Fruit fly (Drosophila melanogaster) whole organism, embryonic: Measurements from ENCODE around the gene CG33986.

Experiments
- Blimp-1 ChIP-seq: fragments of 200-800 bp; sonication (Bioruptor generic); optimal IDR thresholded peaks from 3 replicates; lab custom pipeline; 2018; ENCODE audit warnings: missing biosample characterization, missing genetic modification characterization, mild to moderate bottlenecking, moderate library complexity, missing genetic modification reagents
- Bteb2 ChIP-seq: fragments of 200-800 bp; sonication (Bioruptor generic); optimal IDR thresholded peaks from 2 replicates; lab custom pipeline; 2016; ENCODE audit warnings: missing biosample characterization, missing genetic modification characterization
- CG10147 ChIP-seq: fragments of 200-800 bp; sonication (Bioruptor generic); optimal IDR thresholded peaks from 2 replicates; lab custom pipeline; 2019; ENCODE audit warnings: missing biosample characterization, mild to moderate bottlenecking, missing genetic modification characterization, moderate library complexity
- CG10267 ChIP-seq: fragments of 200-800 bp; sonication (Bioruptor generic); optimal IDR thresholded peaks from 2 replicates; lab custom pipeline; 2018; ENCODE audit warnings: missing biosample characterization, mild to moderate bottlenecking, missing genetic modification characterization, moderate library complexity
- CG11456 ChIP-seq: fragments of 200-800 bp; sonication (Bioruptor generic); IDR thresholded peaks from 3 replicates; pipeline ENCODE4 v1.3.6; 2022; ENCODE audit warnings: missing biosample characterization, missing genetic modification characterization
- CG12071 ChIP-seq: fragments of 200-800 bp; sonication (Bioruptor generic); optimal IDR thresholded peaks from 3 replicates; lab custom pipeline; 2018; ENCODE audit warnings: missing biosample characterization, mild to moderate bottlenecking, missing genetic modification characterization
- CG12104 ChIP-seq: fragments of 200-800 bp; sonication (Bioruptor generic); optimal IDR thresholded peaks from 3 replicates; lab custom pipeline; 2016; ENCODE audit warnings: missing biosample characterization, missing genetic modification characterization
- CG12744 ChIP-seq: fragments of 200-800 bp; sonication (Bioruptor generic); optimal IDR thresholded peaks from 2 replicates; lab custom pipeline; 2016; ENCODE audit warnings: missing biosample characterization, missing genetic modification characterization
- CG14860 ChIP-seq: fragments of 200-800 bp; sonication (Bioruptor generic); IDR thresholded peaks from 3 replicates; pipeline ENCODE4 v1.3.6; 2022; ENCODE audit warnings: missing biosample characterization, missing genetic modification characterization; ENCODE audit not compliant: partially characterized antibody
- CG15696 ChIP-seq: fragments of 200-800 bp; sonication (Bioruptor generic); optimal IDR thresholded peaks from 2 replicates; lab custom pipeline; 2019; ENCODE audit warnings: missing biosample characterization, mild to moderate bottlenecking, missing genetic modification characterization, moderate library complexity
- CG1603 ChIP-seq: fragments of 200-800 bp; sonication (Bioruptor generic); optimal IDR thresholded peaks from 2 replicates; lab custom pipeline; 2019; ENCODE audit warnings: missing biosample characterization, mild to moderate bottlenecking, missing genetic modification characterization, moderate library complexity
- CG17802 ChIP-seq: fragments of 200-800 bp; sonication (Bioruptor generic); optimal IDR thresholded peaks from 2 replicates; lab custom pipeline; 2018; ENCODE audit warnings: missing biosample characterization, mild to moderate bottlenecking, missing genetic modification characterization, moderate library complexity
- CG18011 ChIP-seq: fragments of 200-800 bp; sonication (Bioruptor generic); optimal IDR thresholded peaks from 2 replicates; lab custom pipeline; 2017; ENCODE audit warnings: missing biosample characterization, missing genetic modification characterization, mild to moderate bottlenecking, moderate library complexity, missing genotype
- CG3726 ChIP-seq: fragments of 200-800 bp; sonication (Bioruptor generic); IDR thresholded peaks from 3 replicates; pipeline ENCODE4, ENCODE4 v1.3.6; 2022; ENCODE audit warnings: missing biosample characterization, missing genetic modification characterization
- CG4360 ChIP-seq: fragments of 200-800 bp; sonication (Bioruptor generic); IDR thresholded peaks from 2 replicates; pipeline ENCODE4 v1.3.6; 2022; ENCODE audit warnings: missing biosample characterization, missing genetic modification characterization
- CG6254 ChIP-seq: fragments of 200-800 bp; sonication (Bioruptor generic); optimal IDR thresholded peaks from 3 replicates; lab custom pipeline; 2017; ENCODE audit warnings: mild to moderate bottlenecking, missing biosample characterization, missing genetic modification reagents, missing genetic modification characterization
- CG6654 ChIP-seq: fragments of 200-800 bp; sonication (Bioruptor generic); optimal IDR thresholded peaks from 2 replicates; lab custom pipeline; 2017; ENCODE audit warnings: missing biosample characterization, mild to moderate bottlenecking, missing genetic modification characterization
- CG7745 ChIP-seq: fragments of 200-800 bp; sonication (Bioruptor generic); optimal IDR thresholded peaks from 2 replicates; lab custom pipeline; 2018; ENCODE audit warnings: missing biosample characterization, mild to moderate bottlenecking, missing genetic modification characterization, moderate library complexity
- CG7987 ChIP-seq: fragments of 200-800 bp; sonication (Bioruptor generic); optimal IDR thresholded peaks from 2 replicates; lab custom pipeline; 2018; ENCODE audit warnings: missing biosample characterization, mild to moderate bottlenecking, missing genetic modification characterization, moderate library complexity
- CTCF ChIP-seq: fragments of 200-800 bp; sonication (Bioruptor generic); optimal IDR thresholded peaks from 2 replicates; lab custom pipeline; 2017; ENCODE audit warnings: missing biosample characterization, mild to moderate bottlenecking, missing genetic modification characterization, moderate library complexity
- Dfd ChIP-seq, 2 experiments: fragments of >200 bp; optimal IDR thresholded peaks; 2 replicates each; lab custom pipeline; 2017; ENCODE audit warnings: missing biosample characterization in 2 of 2, missing genetic modification characterization in 2 of 2
- Dip2 ChIP-seq: fragments of 200-800 bp; sonication (Bioruptor generic); IDR thresholded peaks from 2 replicates; pipeline ENCODE4 v1.3.6; 2022; ENCODE audit warnings: missing biosample characterization, missing genetic modification characterization
- Drgx ChIP-seq: fragments of 200-800 bp; sonication (Bioruptor generic); IDR thresholded peaks from 2 replicates; pipeline ENCODE4 v1.3.6; 2022; ENCODE audit warnings: missing biosample characterization, missing genetic modification characterization
- Elba2 ChIP-seq: fragments of 200-800 bp; sonication (Bioruptor generic); optimal IDR thresholded peaks from 3 replicates; lab custom pipeline; 2016; ENCODE audit warnings: missing biosample characterization, missing genetic modification characterization
- Fer3 ChIP-seq: fragments of 200-800 bp; sonication (Bioruptor generic); optimal IDR thresholded peaks from 2 replicates; lab custom pipeline; 2018; ENCODE audit warnings: missing biosample characterization, mild to moderate bottlenecking, missing genetic modification characterization, moderate library complexity
- Gug ChIP-seq: fragments of 200-800 bp; sonication (Bioruptor generic); IDR thresholded peaks from 4 replicates; pipeline ENCODE4 v1.3.6; 2022; ENCODE audit warnings: missing biosample characterization, missing genetic modification characterization
- HLH54F ChIP-seq: fragments of 200-800 bp; sonication (Bioruptor generic); optimal IDR thresholded peaks from 3 replicates; lab custom pipeline; 2016; ENCODE audit warnings: missing biosample characterization, missing genetic modification characterization
- Hey ChIP-seq: fragments of 200-800 bp; sonication (Bioruptor generic); optimal IDR thresholded peaks from 3 replicates; lab custom pipeline; 2018; ENCODE audit warnings: missing biosample characterization, mild to moderate bottlenecking, missing genetic modification characterization
- NFAT ChIP-seq: fragments of 200-800 bp; sonication (Bioruptor generic); IDR thresholded peaks from 2 replicates; pipeline ENCODE4 v1.3.6; 2022; ENCODE audit warnings: missing biosample characterization, missing genetic modification characterization
- Ptx1 ChIP-seq: fragments of 200-800 bp; sonication (Bioruptor generic); IDR thresholded peaks from 2 replicates; pipeline ENCODE4 v1.3.6; 2022; ENCODE audit warnings: missing biosample characterization, missing genetic modification characterization
- disco-r ChIP-seq: fragments of 200-800 bp; sonication (Bioruptor generic); optimal IDR thresholded peaks from 2 replicates; lab custom pipeline; 2016; ENCODE audit warnings: missing biosample characterization, missing genetic modification characterization
- en ChIP-seq: fragments of 200-800 bp; sonication (Bioruptor generic); optimal IDR thresholded peaks from 2 replicates; lab custom pipeline; 2016; ENCODE audit warnings: missing biosample characterization, missing genetic modification characterization
- esg ChIP-seq: fragments of 200-800 bp; sonication (Bioruptor generic); conservative IDR thresholded peaks from 2 replicates; pipeline ENCODE4 v1.3.6; 2022; ENCODE audit warnings: missing biosample characterization, missing genetic modification characterization
- kah ChIP-seq: fragments of 200-800 bp; sonication (Bioruptor generic); optimal IDR thresholded peaks from 2 replicates; lab custom pipeline; 2018; ENCODE audit warnings: missing biosample characterization, mild to moderate bottlenecking, missing genetic modification characterization
- lab ChIP-seq: fragments of 200-800 bp; sonication (Bioruptor generic); optimal IDR thresholded peaks from 3 replicates; lab custom pipeline; 2017; ENCODE audit warnings: missing biosample characterization, missing genetic modification characterization, mild to moderate bottlenecking, moderate library complexity, missing genetic modification reagents
- lov ChIP-seq, 2 experiments: fragments of 200-800 bp in 1 of 2; fragments of >200 bp in 1 of 2; sonication (Bioruptor generic) in 1 of 2; IDR thresholded peaks in 1 of 2; optimal IDR thresholded peaks in 1 of 2; 2 replicates in 1 of 2; 3 replicates in 1 of 2; pipeline versions ENCODE4 v1.3.6 to Lab custom; 2017 to 2022; ENCODE audit warnings: missing biosample characterization in 1 of 2, missing genetic modification characterization in 1 of 2
- mirr ChIP-seq: fragments of 200-800 bp; sonication (Bioruptor generic); optimal IDR thresholded peaks from 3 replicates; lab custom pipeline; 2018; ENCODE audit warnings: missing biosample characterization, mild to moderate bottlenecking, missing genetic modification characterization
- nom ChIP-seq: fragments of 200-800 bp; sonication (Bioruptor generic); optimal IDR thresholded peaks from 2 replicates; lab custom pipeline; 2017; ENCODE audit warnings: missing biosample characterization, missing genetic modification characterization, mild to moderate bottlenecking, moderate library complexity, missing genetic modification reagents
- peb ChIP-seq: fragments of 200-800 bp; sonication (Bioruptor generic); IDR thresholded peaks from 2 replicates; pipeline ENCODE4 v1.3.6; 2022; ENCODE audit warnings: missing biosample characterization, missing genetic modification characterization
- schlank ChIP-seq: fragments of 200-800 bp; sonication (Bioruptor generic); optimal IDR thresholded peaks from 2 replicates; lab custom pipeline; 2018; ENCODE audit warnings: missing biosample characterization, mild to moderate bottlenecking, missing genetic modification characterization
- sim ChIP-seq: fragments of 200-800 bp; sonication (Bioruptor generic); IDR thresholded peaks from 2 replicates; pipeline ENCODE4 v1.3.6; 2022; ENCODE audit warnings: missing biosample characterization, missing genetic modification characterization
- sima ChIP-seq: fragments of 200-800 bp; sonication (Bioruptor generic); optimal IDR thresholded peaks from 2 replicates; lab custom pipeline; 2016; ENCODE audit warnings: missing biosample characterization, missing genetic modification characterization
- sisA ChIP-seq: fragments of 200-800 bp; sonication (Bioruptor generic); IDR thresholded peaks from 2 replicates; pipeline ENCODE4 v1.3.6; 2022; ENCODE audit warnings: missing biosample characterization, missing genetic modification characterization
- so ChIP-seq: fragments of 200-800 bp; sonication (Bioruptor generic); IDR thresholded peaks from 3 replicates; pipeline ENCODE4 v1.3.6; 2022; ENCODE audit warnings: missing biosample characterization, missing genetic modification characterization
- sr ChIP-seq: fragments of 200-800 bp; sonication (Bioruptor generic); IDR thresholded peaks from 3 replicates; pipeline ENCODE4 v1.3.6; 2022; ENCODE audit warnings: missing biosample characterization, missing genetic modification characterization
- sug ChIP-seq: fragments of 200-800 bp; optimal IDR thresholded peaks from 2 replicates; lab custom pipeline; 2019; ENCODE audit warnings: missing biosample characterization, mild to moderate bottlenecking, missing genetic modification characterization, moderate library complexity
- tna ChIP-seq: fragments of 200-800 bp; sonication (Bioruptor generic); IDR thresholded peaks from 2 replicates; pipeline ENCODE4 v1.3.6; 2022; ENCODE audit warnings: missing biosample characterization, missing genetic modification characterization; ENCODE audit not compliant: partially characterized antibody
- wek ChIP-seq: fragments of 200-800 bp; sonication (Bioruptor generic); optimal IDR thresholded peaks from 3 replicates; lab custom pipeline; 2018; ENCODE audit warnings: missing biosample characterization, mild to moderate bottlenecking, missing genetic modification characterization, moderate library complexity
- zen2 ChIP-seq: fragments of 200-800 bp; sonication (Bioruptor generic); IDR thresholded peaks from 3 replicates; pipeline ENCODE4 v1.3.6; 2022; ENCODE audit warnings: missing biosample characterization, missing genetic modification characterization; ENCODE audit not compliant: partially characterized antibody

Gene CG33986

DNA sequence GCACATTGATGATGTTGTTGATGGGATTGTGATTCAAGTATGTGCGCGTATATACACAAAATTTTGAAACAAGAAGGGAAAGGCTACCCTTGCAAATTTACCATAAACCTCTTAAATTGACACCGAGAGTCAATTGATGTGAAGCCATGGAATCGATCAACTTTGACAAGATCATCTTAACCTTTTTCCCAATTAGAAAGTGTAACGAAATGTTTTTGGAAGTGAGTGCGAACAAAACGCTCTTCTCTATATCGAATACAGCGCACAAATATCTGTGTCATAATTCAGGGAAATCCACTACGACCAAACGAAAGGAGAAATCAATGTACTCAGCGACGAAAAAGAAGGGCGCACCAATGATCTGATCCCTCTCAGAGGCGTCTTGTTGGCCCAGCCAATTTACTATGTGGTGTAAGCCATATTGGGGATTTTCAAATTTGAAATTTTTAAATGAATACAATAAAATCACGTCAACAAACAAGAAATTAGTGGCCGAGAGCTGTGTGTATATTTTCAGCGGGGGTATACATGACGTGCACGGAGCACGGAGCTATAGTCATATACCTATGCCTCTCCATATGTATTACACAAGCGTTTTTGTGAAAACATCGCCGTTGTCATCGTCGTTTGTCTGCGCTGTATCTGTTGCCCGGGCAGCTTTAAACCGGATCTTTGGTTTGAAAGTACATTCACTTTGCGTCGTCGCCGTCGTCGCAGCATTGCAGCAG, 8.5 kb upstream of the CG33986 start (continued):
- TF ChIP-seq so, result peak; percentile 71; the same call in 2 of the 3 replicates
- no peak for TF ChIP-seq sima
- peak; percentile 61; the same call in 1 of the 2 replicates for TF ChIP-seq Drgx
- TF ChIP-seq CG14860 (GFP tag; lab: Robert Waterston, UW), result no peak
- peak; percentile 18 for TF ChIP-seq CG15696 (tag; lab: Kevin White, UChicago)
- TF ChIP-seq schlank (tag; lab: Kevin White, UChicago), result no peak
- TF ChIP-seq CG12104, result no peak
- TF ChIP-seq lov (optimal IDR thresholded peaks at IDR 0.05; lab: Kevin White, UChicago), result no peak
- TF ChIP-seq lov (GFP tag; IDR thresholded peaks at IDR 0.05; lab: Robert Waterston, UW), result no peak
- peak; percentile 61 for TF ChIP-seq lab (GFP tag; lab: Kevin White, UChicago)
- no peak for TF ChIP-seq CG18011 (GFP tag; lab: Kevin White, UChicago)
- TF ChIP-seq CG7745 (tag; lab: Kevin White, UChicago), result no peak
- peak; percentile 16; the same call in 1 of the 2 replicates for TF ChIP-seq sisA (GFP tag; lab: Robert Waterston, UW)
- no peak for TF ChIP-seq Elba2
- no peak for TF ChIP-seq CG6254
- no peak for TF ChIP-seq CG12744 (GFP tag; lab: Kevin White, UChicago)
- TF ChIP-seq nom (GFP tag; lab: Kevin White, UChicago), result peak; percentile 35
- TF ChIP-seq esg, result peak; percentile 18; the same call in 1 of the 2 replicates
- TF ChIP-seq CTCF (GFP tag; lab: Kevin White, UChicago), result no peak
- no peak for TF ChIP-seq peb (GFP tag; lab: Robert Waterston, UW)
- peak; percentile 31 for TF ChIP-seq CG7987
- TF ChIP-seq tna (GFP tag; lab: Robert Waterston, UW), result no peak
- no peak for TF ChIP-seq CG10267 (tag; lab: Kevin White, UChicago)
- TF ChIP-seq CG17802, result peak; percentile 46
- TF ChIP-seq zen2, result no peak
- TF ChIP-seq Hey (tag; lab: Kevin White, UChicago), result no peak
- TF ChIP-seq en (GFP tag; lab: Kevin White, UChicago), result no peak
- TF ChIP-seq CG6654 (GFP tag; lab: Kevin White, UChicago), result no peak
- TF ChIP-seq Blimp-1 (GFP tag; lab: Kevin White, UChicago), result peak; percentile 58
- no peak for TF ChIP-seq CG11456 (GFP tag; lab: Robert Waterston, UW)
- peak; percentile 48 for TF ChIP-seq CG12071 (GFP tag; lab: Kevin White, UChicago)
- 0 out of 2 replicates have a peak, but pooled peaks have one; percentile 48 for TF ChIP-seq NFAT (GFP tag; lab: Robert Waterston, UW)
- no peak for TF ChIP-seq HLH54F (GFP tag; lab: Kevin White, UChicago)
- TF ChIP-seq sug, result no peak
- TF ChIP-seq sr (GFP tag; lab: Robert Waterston, UW), result no peak
- TF ChIP-seq Gug (GFP tag; lab: Robert Waterston, UW), result 0 out of 4 replicates have a peak, but pooled peaks have one; percentile 25
- 0 out of 2 replicates have a peak, but pooled peaks have one; percentile 26 for TF ChIP-seq CG4360 (GFP tag; lab: Robert Waterston, UW)
- no peak for TF ChIP-seq Bteb2 (GFP tag; lab: Kevin White, UChicago)
- no peak for TF ChIP-seq kah (GFP tag; lab: Kevin White, UChicago)
- TF ChIP-seq mirr, result no peak
- TF ChIP-seq wek (GFP tag; lab: Kevin White, UChicago), result no peak
- TF ChIP-seq CG1603, result peak; percentile 36
- no peak for TF ChIP-seq sim (GFP tag; lab: Robert Waterston, UW)
- no peak for TF ChIP-seq Fer3
- TF ChIP-seq Ptx1 (GFP tag; lab: Robert Waterston, UW), result peak; percentile 36; the same call in 1 of the 2 replicates
- no peak for TF ChIP-seq Dip2
- 0 out of 3 replicates have a peak, but pooled peaks have one; percentile 58 for TF ChIP-seq CG3726 (GFP tag; lab: Robert Waterston, UW)
- no peak for TF ChIP-seq Dfd (GFP tag; optimal IDR thresholded peaks at IDR 0.05; lab: Kevin White, UChicago)
- TF ChIP-seq CG10147, result no peak
- TF ChIP-seq disco-r (GFP tag; lab: Kevin White, UChicago), result peak; percentile 9
